Fruit fly (Drosophila melanogaster) S2 (cell line): ENCODE results near the gene CG33303.

ENCODE experiments used
- CG8478 ChIP-seq: fragments of >200 bp; optimal IDR thresholded peaks from 2 replicates; lab custom pipeline; 2018
- CTCF ChIP-seq, 2 experiments: fragments of >200 bp; optimal IDR thresholded peaks; 2 replicates each; lab custom pipeline; 2018

dm6 chr2L:10396877-10397587, 21.5 kb upstream of the CG33303 start:
- TF ChIP-seq CG8478 (no peak), CTCF (optimal IDR thresholded peaks at IDR 0.05; lab: Kevin White, UChicago) (no peak)
